Worm (Caenorhabditis elegans) whole organism, L1 larva: ENCODE measurements around the gene ets-7.

Source experiments
- aha-1 ChIP-seq: fragments of 150-350 bp; optimal IDR thresholded peaks from 2 replicates; lab custom pipeline; 2014; ENCODE audit warnings: missing biosample characterization, missing genetic modification characterization
- aly-2 ChIP-seq: fragments of 150-350 bp; optimal IDR thresholded peaks from 2 replicates; lab custom pipeline; 2014; ENCODE audit warnings: missing biosample characterization, missing genetic modification characterization
- blmp-1 ChIP-seq: fragments of 150-350 bp; optimal IDR thresholded peaks from 2 replicates; lab custom pipeline; 2014; ENCODE audit warnings: missing biosample characterization, missing genetic modification characterization
- ceh-82 ChIP-seq, 3 experiments: fragments of 150-350 bp in 1 of 3; sonication (generic microtip) in 2 of 3; optimal IDR thresholded peaks; 2 replicates each; lab custom pipeline; 2014 to 2017; ENCODE audit warnings: missing biosample characterization in 3 of 3, missing genetic modification characterization in 3 of 3
- ces-1 ChIP-seq: fragments of 150-350 bp; optimal IDR thresholded peaks from 2 replicates; lab custom pipeline; 2014; ENCODE audit warnings: missing biosample characterization, missing genetic modification reagents, missing genetic modification characterization
- dsc-1 ChIP-seq: sonication (generic microtip); optimal IDR thresholded peaks from 2 replicates; lab custom pipeline; 2016; ENCODE audit warnings: mild to moderate bottlenecking, missing genetic modification characterization, missing compliant biosample characterization
- efl-1 ChIP-seq, 4 experiments: fragments of 150-350 bp; optimal IDR thresholded peaks in 3 of 4; peaks in 1 of 4; 1 replicate in 1 of 4; 2 replicates in 3 of 4; lab custom pipeline; 2014; ENCODE audit warnings: missing biosample characterization in 2 of 4, missing genetic modification characterization in 2 of 4, missing genetic modification reagents in 2 of 4
- egl-27 ChIP-seq, 2 experiments: fragments of 150-350 bp in 1 of 2; sonication (generic microtip); optimal IDR thresholded peaks; 3 replicates each; lab custom pipeline; 2017 to 2018; ENCODE audit warnings: missing biosample characterization in 2 of 2, missing genetic modification characterization in 2 of 2, missing genetic modification reagents in 2 of 2
- elt-2 ChIP-seq: sonication (generic microtip); optimal IDR thresholded peaks from 2 replicates; lab custom pipeline; 2016; ENCODE audit warnings: missing genetic modification characterization, mild to moderate bottlenecking, inconsistent platforms, missing compliant biosample characterization, missing genetic modification reagents
- fkh-4 ChIP-seq: sonication (generic microtip); optimal IDR thresholded peaks from 2 replicates; lab custom pipeline; 2016; ENCODE audit warnings: missing compliant biosample characterization, missing genetic modification characterization, borderline replicate concordance
- grh-1 ChIP-seq: fragments of 200-800 bp; sonication (Bioruptor generic); IDR thresholded peaks from 2 replicates; pipeline ENCODE4 v1.3.6; 2022; ENCODE audit warnings: missing genetic modification reagents, missing genetic modification characterization, missing compliant biosample characterization
- hlh-4 ChIP-seq: sonication (generic microtip); optimal IDR thresholded peaks from 2 replicates; lab custom pipeline; 2016; ENCODE audit warnings: mild to moderate bottlenecking, missing genetic modification characterization, missing compliant biosample characterization
- lin-13 ChIP-seq: fragments of 150-350 bp; optimal IDR thresholded peaks from 2 replicates; lab custom pipeline; 2014; ENCODE audit warnings: missing biosample characterization, missing genetic modification reagents, missing genetic modification characterization
- lin-14 ChIP-seq: fragments of 200-800 bp; sonication (Bioruptor generic); optimal IDR thresholded peaks from 2 replicates; lab custom pipeline; 2018; ENCODE audit warnings: mild to moderate bottlenecking, missing genetic modification characterization, moderate library complexity, missing compliant biosample characterization
- lin-35 ChIP-seq, 2 experiments: fragments of 150-350 bp; optimal IDR thresholded peaks; 2 replicates each; lab custom pipeline; 2014; ENCODE audit warnings: missing biosample characterization in 2 of 2, missing genetic modification characterization in 2 of 2, missing genetic modification reagents in 2 of 2
- lir-3 ChIP-seq: sonication (generic microtip); optimal IDR thresholded peaks from 2 replicates; lab custom pipeline; 2016; ENCODE audit warnings: mild to moderate bottlenecking, missing genetic modification characterization, moderate library complexity, missing compliant biosample characterization; ENCODE audit not compliant: poor library complexity
- nhr-19 ChIP-seq: fragments of 200-800 bp; sonication (Bioruptor generic); conservative IDR thresholded peaks from 2 replicates; pipeline ENCODE4 v1.3.6; 2022; ENCODE audit warnings: missing genetic modification characterization, missing compliant biosample characterization
- nhr-237 ChIP-seq: fragments of 150-350 bp; optimal IDR thresholded peaks from 2 replicates; lab custom pipeline; 2014; ENCODE audit warnings: missing biosample characterization, missing genetic modification characterization
- nhr-71 ChIP-seq: sonication (generic microtip); optimal IDR thresholded peaks from 2 replicates; lab custom pipeline; 2016; ENCODE audit warnings: mild to moderate bottlenecking, missing genetic modification characterization, moderate library complexity, missing compliant biosample characterization
- nhr-77 ChIP-seq: fragments of 150-350 bp; optimal IDR thresholded peaks from 2 replicates; lab custom pipeline; 2014; ENCODE audit warnings: missing biosample characterization, missing genetic modification characterization
- nhr-85 ChIP-seq: sonication (generic microtip); peaks from one replicate; lab custom pipeline; 2016; ENCODE audit warnings: missing genetic modification characterization, inconsistent platforms, missing compliant biosample characterization
- nhr-90 ChIP-seq: sonication (generic microtip); optimal IDR thresholded peaks from 2 replicates; lab custom pipeline; 2016; ENCODE audit warnings: mild to moderate bottlenecking, missing genetic modification characterization, missing compliant biosample characterization; ENCODE audit not compliant: poor library complexity
- pax-3 ChIP-seq: fragments of 200-800 bp; sonication (Bioruptor generic); optimal IDR thresholded peaks from 2 replicates; lab custom pipeline; 2018; ENCODE audit warnings: mild to moderate bottlenecking, missing genetic modification characterization, moderate library complexity, missing compliant biosample characterization
- rnt-1 ChIP-seq: sonication (generic microtip); optimal IDR thresholded peaks from 2 replicates; lab custom pipeline; 2016; ENCODE audit warnings: mild to moderate bottlenecking, missing genetic modification characterization, moderate library complexity, missing compliant biosample characterization
- swsn-7 ChIP-seq: sonication (generic microtip); optimal IDR thresholded peaks from 2 replicates; lab custom pipeline; 2016; ENCODE audit warnings: missing genetic modification characterization, missing compliant biosample characterization
- unc-30 ChIP-seq: sonication (generic microtip); optimal IDR thresholded peaks from 2 replicates; lab custom pipeline; 2017; ENCODE audit warnings: missing biosample characterization, missing genetic modification characterization
- zag-1 ChIP-seq: fragments of 150-350 bp; optimal IDR thresholded peaks from 2 replicates; lab custom pipeline; 2014; ENCODE audit warnings: missing biosample characterization, missing genetic modification characterization

Gene ets-7

DNA sequence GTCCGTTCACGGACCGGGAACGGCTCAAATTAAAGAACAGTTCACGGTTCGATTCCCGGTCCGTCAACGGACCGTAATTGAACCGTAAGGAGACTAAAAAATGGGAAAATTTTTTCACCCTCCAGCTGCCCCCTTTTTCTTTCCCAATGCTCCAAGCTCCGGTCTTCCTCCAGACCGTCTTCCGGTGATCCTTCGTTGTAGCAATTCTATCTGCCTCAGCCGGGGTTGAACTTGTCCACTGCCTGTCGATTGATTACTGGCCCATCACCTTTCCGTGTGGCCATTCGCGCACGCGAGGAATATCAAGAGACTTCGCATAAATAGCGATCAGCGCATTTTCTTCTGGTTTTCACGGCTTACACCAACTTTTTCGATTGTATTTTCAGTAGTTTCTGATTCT, 10.1 kb downstream of the ets-7 start:
- peak; percentile 52 for TF ChIP-seq nhr-85
- peak; percentile 10 for TF ChIP-seq nhr-90 (tag; lab: Kevin White, UChicago)
- peak; percentile 36 for TF ChIP-seq nhr-19 (GFP tag; lab: Robert Waterston, UW)
- 0 out of 2 replicates have a peak, but pooled peaks have one; percentile 30 for TF ChIP-seq grh-1 (GFP tag; lab: Robert Waterston, UW)

DNA sequence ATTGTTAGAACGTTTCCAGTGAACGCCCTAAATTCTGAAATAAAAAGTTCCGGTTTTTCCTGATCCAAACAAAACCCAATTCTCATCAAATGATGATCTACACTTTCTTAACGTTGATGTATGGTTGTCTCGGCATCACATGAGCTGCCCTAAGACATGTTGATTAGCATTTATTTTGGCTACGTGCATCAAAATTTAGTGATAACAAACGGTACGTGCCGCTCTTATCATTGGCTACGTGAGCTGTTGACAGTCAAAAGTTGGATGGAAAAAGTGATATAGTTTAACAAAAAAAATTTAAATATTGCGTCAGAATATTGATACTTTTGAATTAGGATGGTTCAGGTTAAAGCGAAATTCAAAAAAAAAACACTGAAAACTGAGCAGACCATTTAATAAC, 10.6 kb downstream of the ets-7 start:
- TF ChIP-seq nhr-237 (no peak), fkh-4 (tag; lab: Kevin White, UChicago) (no peak), elt-2 (tag; lab: Kevin White, UChicago) (peak; percentile 88), lin-35 (GFP tag; optimal IDR thresholded peaks at IDR 0.05; lab: Kevin White, UChicago) (peak in 1 of 2 experiments; percentile 6), hlh-4 (tag; lab: Kevin White, UChicago) (no peak)

DNA sequence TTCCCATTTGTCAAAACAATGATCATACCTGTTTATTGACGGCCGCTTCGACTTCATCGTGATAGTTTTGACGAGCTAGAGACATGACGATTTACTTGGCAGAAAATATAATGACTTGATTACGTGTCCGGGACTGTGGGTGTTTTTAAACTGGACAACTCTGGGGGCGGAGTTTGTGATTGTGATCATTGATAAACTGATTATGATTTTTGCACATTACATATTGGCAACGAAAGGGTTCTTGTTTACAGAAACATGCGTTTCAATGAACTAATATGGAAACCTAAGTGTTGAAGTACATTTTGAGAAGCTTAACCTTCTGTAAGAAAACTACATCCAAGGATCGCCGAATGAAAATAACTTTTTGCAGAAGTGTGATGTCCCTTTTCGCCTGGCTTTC, 11.1 kb downstream of the ets-7 start, which contains the start of gene ftn-1:
Gene ftn-1 (minus strand): TSS at position 101 of the 400 bp plus-strand sequence.
- TF ChIP-seq ceh-82 (tag; optimal IDR thresholded peaks at IDR 0.05; lab: Kevin White, UChicago): no peak

DNA sequence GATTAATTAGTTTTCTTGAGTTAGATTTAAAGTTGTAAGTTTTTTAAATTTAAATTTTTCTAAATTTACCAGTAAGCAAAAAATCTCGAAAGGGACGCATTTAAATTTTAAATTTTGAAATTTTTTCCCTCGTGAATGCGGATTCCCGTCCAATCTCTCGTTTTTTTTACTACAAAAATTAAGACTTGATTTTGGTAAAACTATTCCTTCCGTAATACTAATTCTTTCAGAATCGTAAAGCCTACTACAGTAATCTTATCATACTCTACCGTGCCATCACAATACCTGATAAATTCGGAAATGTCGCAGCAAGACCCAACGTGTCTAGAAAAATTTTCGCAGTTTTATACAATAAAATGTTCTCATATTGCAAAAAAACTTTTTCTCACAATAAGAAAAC, 13.4 kb downstream of the ets-7 start, which contains the start of the genes C54F6.19 and nhx-3:
Gene C54F6.19 (plus strand): TSS at position 301 of the 400 bp plus-strand sequence.
Gene nhx-3 (minus strand): TSS at position 337 of the 400 bp plus-strand sequence.
- TF ChIP-seq egl-27 (tag; optimal IDR thresholded peaks at IDR 0.05; lab: Kevin White, UChicago) (no peak), nhr-77 (tag; lab: Kevin White, UChicago) (no peak), lin-14 (GFP tag; lab: Kevin White, UChicago) (no peak), lir-3 (tag; lab: Kevin White, UChicago) (no peak), dsc-1 (no peak), ces-1 (no peak)

DNA sequence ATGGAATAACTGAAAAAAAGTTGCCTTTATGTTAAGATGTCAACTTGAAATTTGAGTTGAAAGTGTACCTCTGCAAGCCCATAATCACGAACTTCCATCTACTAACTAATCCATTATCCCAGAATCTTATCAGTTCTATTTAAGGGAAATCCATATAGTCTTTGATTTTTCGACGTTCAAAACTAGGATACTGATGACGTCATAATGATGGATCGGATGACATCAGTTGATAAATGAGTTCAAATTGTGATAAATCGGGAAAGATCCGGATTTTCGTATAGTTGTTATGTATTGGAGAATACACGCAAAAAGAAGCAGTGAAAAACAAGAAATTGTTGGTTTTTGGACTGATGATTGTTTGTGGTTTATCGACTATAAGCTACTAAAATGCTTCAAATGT, 14.9 kb downstream of the ets-7 start:
- TF ChIP-seq blmp-1 (peak; percentile 10), lir-3 (tag; lab: Kevin White, UChicago) (no peak), pax-3 (tag; lab: Kevin White, UChicago) (no peak)

DNA sequence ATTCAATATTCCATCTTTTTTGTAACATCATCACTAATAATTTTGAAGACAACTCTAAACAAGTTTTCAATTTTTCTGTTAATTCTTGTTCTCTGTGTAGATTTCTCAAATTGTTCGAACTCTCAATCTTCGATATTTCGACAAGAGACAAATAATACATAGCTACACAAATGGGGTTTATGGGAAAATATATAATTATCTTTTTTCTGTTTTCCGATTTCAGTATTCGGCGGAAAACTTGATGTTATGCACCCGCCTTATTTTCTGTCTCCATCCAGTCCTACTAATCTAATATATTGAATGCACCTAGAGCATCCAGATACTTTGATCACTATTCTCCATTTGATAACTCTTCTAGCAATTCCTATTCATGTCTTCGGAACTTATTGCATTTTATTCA, 19.6 kb downstream of the ets-7 start, which contains the start of gene srh-268:
Gene srh-268 (plus strand): TSS at position 301 of the 400 bp plus-strand sequence.
- TF ChIP-seq nhr-237: no peak
- no peak for TF ChIP-seq aly-2 (tag; lab: Kevin White, UChicago)
- no peak for TF ChIP-seq hlh-4 (tag; lab: Kevin White, UChicago)
- TF ChIP-seq swsn-7 (tag; lab: Kevin White, UChicago): no peak
- no peak for TF ChIP-seq rnt-1
- no peak for TF ChIP-seq unc-30 (tag; lab: Kevin White, UChicago)
- TF ChIP-seq aha-1 (tag; lab: Kevin White, UChicago): no peak
- TF ChIP-seq ces-1: no peak
- TF ChIP-seq zag-1 (tag; lab: Kevin White, UChicago): no peak

DNA sequence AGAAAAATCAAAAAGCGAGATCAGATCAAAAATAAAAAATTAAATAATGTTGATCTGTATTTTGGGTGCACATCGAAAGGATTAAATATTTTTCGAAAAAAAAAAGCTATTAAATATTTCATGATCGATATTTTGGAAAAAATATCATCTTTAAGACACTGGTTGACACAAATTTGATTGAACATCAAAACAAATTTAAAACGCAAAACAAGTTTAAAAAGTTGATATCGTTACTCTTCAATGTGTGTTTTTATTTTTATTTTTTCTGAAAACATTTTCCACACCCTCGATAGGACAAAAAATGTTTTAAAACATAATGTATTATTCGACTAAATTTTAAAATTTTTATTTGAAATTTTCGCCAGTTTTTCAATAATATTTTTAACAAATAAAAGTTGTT, 20.6 kb downstream of the ets-7 start, which contains the start of gene C54F6.12:
Gene C54F6.12 (minus strand): TSS at position 101 of the 400 bp plus-strand sequence.
- TF ChIP-seq elt-2 (tag; lab: Kevin White, UChicago) (no peak), lin-13 (GFP tag; lab: Kevin White, UChicago) (no peak), nhr-77 (tag; lab: Kevin White, UChicago) (no peak)

DNA sequence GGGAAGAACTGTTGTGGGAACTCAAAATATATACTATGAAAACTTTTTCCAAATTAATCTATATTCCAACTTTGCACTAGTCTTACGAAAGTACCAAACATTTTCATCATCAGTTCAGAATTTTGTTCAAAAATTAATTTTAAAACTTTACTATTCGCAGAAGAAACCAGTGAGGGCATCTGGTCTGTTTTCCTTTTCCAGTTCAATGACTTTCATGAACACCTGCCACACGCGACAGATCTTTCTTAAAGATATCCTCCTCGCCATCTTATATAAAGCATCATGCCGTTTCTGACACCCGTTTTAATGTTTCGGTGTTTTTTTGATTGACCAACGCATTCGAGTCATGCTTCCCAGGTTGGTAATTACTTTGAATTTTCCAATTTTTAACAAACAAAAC, 25.6 kb downstream of the ets-7 start, which contains the start of gene C54F6.3:
Gene C54F6.3 (plus strand): TSS at position 301 of the 400 bp plus-strand sequence.
- no peak for TF ChIP-seq fkh-4 (tag; lab: Kevin White, UChicago)
- no peak for TF ChIP-seq efl-1 (optimal IDR thresholded peaks at IDR 0.05; lab: Kevin White, UChicago)
- peak in 1 of 2 experiments; percentile 50 for TF ChIP-seq efl-1 (GFP tag; optimal IDR thresholded peaks at IDR 0.05 in 1 of 2; lab: Kevin White, UChicago)
- TF ChIP-seq nhr-71 (tag; lab: Kevin White, UChicago): no peak
